Worm (Caenorhabditis elegans) whole organism, late embryonic: ENCODE results near the gene F17H10.1.

Experiments used
- C38D4.7 ChIP-seq: fragments of 200-800 bp; sonication (Bioruptor generic); optimal IDR thresholded peaks from 2 replicates; lab custom pipeline; 2018; ENCODE audit warnings: mild to moderate bottlenecking, missing genetic modification characterization, moderate library complexity, missing compliant biosample characterization
- F13H6.1 ChIP-seq: sonication (generic microtip); optimal IDR thresholded peaks from 2 replicates; lab custom pipeline; 2016; ENCODE audit warnings: missing genetic modification characterization, missing compliant biosample characterization
- K02D7.2 ChIP-seq: sonication (generic microtip); optimal IDR thresholded peaks from 2 replicates; lab custom pipeline; 2017; ENCODE audit warnings: mild to moderate bottlenecking, missing genetic modification characterization, missing compliant biosample characterization
- K09A11.1 ChIP-seq: sonication (generic microtip); optimal IDR thresholded peaks from 2 replicates; lab custom pipeline; 2017; ENCODE audit warnings: antibody characterized with exemption, mild to moderate bottlenecking, missing genetic modification characterization, missing compliant biosample characterization; ENCODE audit not compliant: insufficient read depth
- T23F11.4 ChIP-seq: fragments of 200-800 bp; sonication (Bioruptor generic); optimal IDR thresholded peaks from 2 replicates; lab custom pipeline; 2018; ENCODE audit warnings: mild to moderate bottlenecking, missing genetic modification characterization, missing compliant biosample characterization
- ahr-1 ChIP-seq: sonication (generic microtip); optimal IDR thresholded peaks from 2 replicates; lab custom pipeline; 2016; ENCODE audit warnings: missing genetic modification characterization, missing compliant biosample characterization
- ceh-14 ChIP-seq: sonication (generic microtip); optimal IDR thresholded peaks from 2 replicates; lab custom pipeline; 2016; ENCODE audit warnings: missing genotype, missing genetic modification characterization, missing compliant biosample characterization
- ceh-18 ChIP-seq: sonication (generic microtip); optimal IDR thresholded peaks from 2 replicates; lab custom pipeline; 2016; ENCODE audit warnings: missing genetic modification characterization, missing compliant biosample characterization
- ceh-19 ChIP-seq: fragments of 200-800 bp; sonication (Bioruptor generic); optimal IDR thresholded peaks from 2 replicates; lab custom pipeline; 2018; ENCODE audit warnings: mild to moderate bottlenecking, missing genetic modification characterization, missing compliant biosample characterization
- ceh-2 ChIP-seq: sonication (generic microtip); optimal IDR thresholded peaks from 2 replicates; lab custom pipeline; 2016; ENCODE audit warnings: missing genotype, missing genetic modification characterization, missing compliant biosample characterization
- ceh-24 ChIP-seq: sonication (generic microtip); optimal IDR thresholded peaks from 2 replicates; lab custom pipeline; 2016; ENCODE audit warnings: mild to moderate bottlenecking, missing genetic modification characterization, missing compliant biosample characterization
- ceh-30 ChIP-seq: fragments of 150-350 bp; optimal IDR thresholded peaks from 2 replicates; lab custom pipeline; 2014; ENCODE audit warnings: missing biosample characterization, missing genetic modification characterization
- ceh-31 ChIP-seq: sonication (generic microtip); optimal IDR thresholded peaks from 2 replicates; lab custom pipeline; 2016; ENCODE audit warnings: missing genetic modification characterization, missing compliant biosample characterization
- ceh-34 ChIP-seq: sonication (generic microtip); optimal IDR thresholded peaks from 2 replicates; lab custom pipeline; 2016; ENCODE audit warnings: mild to moderate bottlenecking, missing genetic modification characterization, missing compliant biosample characterization
- ceh-45 ChIP-seq: fragments of 200-800 bp; sonication (Bioruptor generic); IDR thresholded peaks from 2 replicates; pipeline ENCODE4 v1.3.6; 2022; ENCODE audit warnings: missing genetic modification reagents, missing genetic modification characterization, missing compliant biosample characterization
- ceh-48 ChIP-seq: sonication (generic microtip); optimal IDR thresholded peaks from 2 replicates; lab custom pipeline; 2016; ENCODE audit warnings: missing genetic modification characterization, inconsistent platforms, missing compliant biosample characterization
- ceh-9 ChIP-seq: sonication (generic microtip); optimal IDR thresholded peaks from 2 replicates; lab custom pipeline; 2016; ENCODE audit warnings: mild to moderate bottlenecking, missing genetic modification characterization, inconsistent platforms, missing compliant biosample characterization
- dve-1 ChIP-seq: sonication (generic microtip); optimal IDR thresholded peaks from 2 replicates; lab custom pipeline; 2017; ENCODE audit warnings: antibody characterized with exemption, mild to moderate bottlenecking, missing genetic modification characterization, missing compliant biosample characterization
- elt-4 ChIP-seq: sonication (generic microtip); optimal IDR thresholded peaks from 2 replicates; lab custom pipeline; 2016; ENCODE audit warnings: missing genetic modification characterization, missing compliant biosample characterization
- eyg-1 ChIP-seq: sonication (generic microtip); optimal IDR thresholded peaks from 2 replicates; lab custom pipeline; 2016; ENCODE audit warnings: missing genotype, missing genetic modification characterization, missing compliant biosample characterization
- fax-1 ChIP-seq: sonication (generic microtip); optimal IDR thresholded peaks from 2 replicates; lab custom pipeline; 2016; ENCODE audit warnings: missing genotype, missing genetic modification characterization, missing compliant biosample characterization
- fkh-10 ChIP-seq: fragments of 150-350 bp; optimal IDR thresholded peaks from 2 replicates; lab custom pipeline; 2014; ENCODE audit warnings: missing biosample characterization, missing genetic modification reagents, missing genetic modification characterization
- gmeb-2 ChIP-seq: sonication (generic microtip); optimal IDR thresholded peaks from 2 replicates; lab custom pipeline; 2016; ENCODE audit warnings: missing genetic modification characterization, inconsistent platforms, missing compliant biosample characterization
- hlh-13 ChIP-seq: fragments of 200-800 bp; sonication (Bioruptor generic); optimal IDR thresholded peaks from 2 replicates; lab custom pipeline; 2018; ENCODE audit warnings: mild to moderate bottlenecking, missing genetic modification characterization, missing compliant biosample characterization
- hlh-15 ChIP-seq: sonication (generic microtip); optimal IDR thresholded peaks from 2 replicates; lab custom pipeline; 2016; ENCODE audit warnings: missing genetic modification characterization, missing compliant biosample characterization
- hlh-30 ChIP-seq: sonication (generic microtip); optimal IDR thresholded peaks from 2 replicates; lab custom pipeline; 2017; ENCODE audit warnings: antibody characterized with exemption, missing genetic modification characterization, missing compliant biosample characterization; ENCODE audit not compliant: insufficient read depth
- hlh-6 ChIP-seq: sonication (generic microtip); optimal IDR thresholded peaks from 2 replicates; lab custom pipeline; 2016; ENCODE audit warnings: missing genotype, missing genetic modification characterization, missing compliant biosample characterization
- lim-6 ChIP-seq: sonication (generic microtip); optimal IDR thresholded peaks from 2 replicates; lab custom pipeline; 2016; ENCODE audit warnings: missing genetic modification characterization, missing compliant biosample characterization
- lin-11 ChIP-seq: fragments of 200-800 bp; sonication (Bioruptor generic); optimal IDR thresholded peaks from 2 replicates; lab custom pipeline; 2018; ENCODE audit warnings: mild to moderate bottlenecking, missing genetic modification characterization, missing compliant biosample characterization
- mec-3 ChIP-seq: sonication (generic microtip); optimal IDR thresholded peaks from 2 replicates; lab custom pipeline; 2016; ENCODE audit warnings: borderline replicate concordance, missing genetic modification characterization, missing compliant biosample characterization
- nfya-1 ChIP-seq: sonication (generic microtip); optimal IDR thresholded peaks from 2 replicates; lab custom pipeline; 2017; ENCODE audit warnings: missing genetic modification characterization, mild to moderate bottlenecking, missing compliant biosample characterization, antibody characterized with exemption, moderate library complexity
- nhr-11 ChIP-seq: fragments of 150-350 bp; optimal IDR thresholded peaks from 2 replicates; lab custom pipeline; 2014; ENCODE audit warnings: missing biosample characterization, missing genetic modification characterization
- npax-4 ChIP-seq: sonication (generic microtip); optimal IDR thresholded peaks from 2 replicates; lab custom pipeline; 2016; ENCODE audit warnings: missing genetic modification characterization, missing compliant biosample characterization
- odd-2 ChIP-seq: sonication (generic microtip); optimal IDR thresholded peaks from 2 replicates; lab custom pipeline; 2017; ENCODE audit warnings: antibody characterized with exemption, mild to moderate bottlenecking, missing genetic modification characterization, missing compliant biosample characterization
- pag-3 ChIP-seq: sonication (generic microtip); optimal IDR thresholded peaks from 2 replicates; lab custom pipeline; 2016; ENCODE audit warnings: missing compliant biosample characterization, missing genetic modification characterization, borderline replicate concordance
- pha-2 ChIP-seq: sonication (generic microtip); optimal IDR thresholded peaks from 2 replicates; lab custom pipeline; 2017; ENCODE audit warnings: mild to moderate bottlenecking, missing genetic modification characterization, missing compliant biosample characterization
- pha-4 ChIP-seq: fragments of 150-350 bp; optimal IDR thresholded peaks from 2 replicates; lab custom pipeline; 2018; ENCODE audit warnings: missing biosample characterization, missing genetic modification reagents, missing genetic modification characterization
- pqm-1 ChIP-seq: sonication (generic microtip); optimal IDR thresholded peaks from 2 replicates; lab custom pipeline; 2016; ENCODE audit warnings: missing genetic modification characterization, missing compliant biosample characterization
- pros-1 ChIP-seq: fragments of 150-350 bp; optimal IDR thresholded peaks from 2 replicates; lab custom pipeline; 2014; ENCODE audit warnings: missing biosample characterization, missing genetic modification reagents, missing genetic modification characterization
- ref-2 ChIP-seq: sonication (generic microtip); optimal IDR thresholded peaks from 2 replicates; lab custom pipeline; 2016; ENCODE audit warnings: missing genetic modification characterization, missing compliant biosample characterization
- rnt-1 ChIP-seq: sonication (generic microtip); optimal IDR thresholded peaks from 2 replicates; lab custom pipeline; 2016; ENCODE audit warnings: missing genetic modification characterization, missing compliant biosample characterization
- sdc-2 ChIP-seq: sonication (generic microtip); optimal IDR thresholded peaks from 2 replicates; lab custom pipeline; 2016; ENCODE audit warnings: missing genotype, missing genetic modification characterization, missing compliant biosample characterization
- sox-2 ChIP-seq: fragments of 200-800 bp; sonication (Bioruptor generic); IDR thresholded peaks from 2 replicates; pipeline ENCODE4 v1.3.6; 2022; ENCODE audit warnings: missing genetic modification reagents, missing genetic modification characterization, missing compliant biosample characterization
- sox-4 ChIP-seq: sonication (generic microtip); optimal IDR thresholded peaks from 2 replicates; lab custom pipeline; 2017; ENCODE audit warnings: mild to moderate bottlenecking, missing genetic modification characterization, inconsistent platforms, missing compliant biosample characterization
- syd-9 ChIP-seq: sonication (generic microtip); optimal IDR thresholded peaks from 2 replicates; lab custom pipeline; 2016; ENCODE audit warnings: mild to moderate bottlenecking, missing genetic modification characterization, moderate library complexity, missing compliant biosample characterization
- tbx-7 ChIP-seq: sonication (generic microtip); optimal IDR thresholded peaks from 2 replicates; lab custom pipeline; 2016; ENCODE audit warnings: missing genotype, missing genetic modification characterization, missing compliant biosample characterization
- ttx-3 ChIP-seq: sonication (generic microtip); optimal IDR thresholded peaks from 2 replicates; lab custom pipeline; 2016; ENCODE audit warnings: missing genetic modification reagents, missing genetic modification characterization, missing compliant biosample characterization
- unc-3 ChIP-seq, 2 experiments: fragments of 200-800 bp in 1 of 2; sonication (Bioruptor generic) in 1 of 2; sonication (generic microtip) in 1 of 2; conservative IDR thresholded peaks in 1 of 2; optimal IDR thresholded peaks in 1 of 2; 2 replicates each; pipeline versions ENCODE4 v1.3.6 to Lab custom; 2016 to 2022; ENCODE audit warnings: missing compliant biosample characterization in 2 of 2, missing genetic modification characterization in 2 of 2, missing genetic modification reagents in 1 of 2
- unc-42 ChIP-seq: sonication (generic microtip); optimal IDR thresholded peaks from 2 replicates; lab custom pipeline; 2016; ENCODE audit warnings: missing genotype, missing genetic modification characterization, missing compliant biosample characterization
- unc-55 ChIP-seq: sonication (generic microtip); optimal IDR thresholded peaks from 2 replicates; lab custom pipeline; 2017; ENCODE audit warnings: missing biosample characterization, missing genetic modification reagents, missing genetic modification characterization
- unc-86 ChIP-seq: sonication (generic microtip); optimal IDR thresholded peaks from 2 replicates; lab custom pipeline; 2016; ENCODE audit warnings: missing genetic modification characterization, missing compliant biosample characterization
- zip-5 ChIP-seq: sonication (generic microtip); optimal IDR thresholded peaks from 2 replicates; lab custom pipeline; 2016; ENCODE audit warnings: missing genetic modification characterization, missing compliant biosample characterization
- ztf-16 ChIP-seq: sonication (generic microtip); optimal IDR thresholded peaks from 2 replicates; lab custom pipeline; 2017; ENCODE audit warnings: missing genetic modification characterization, missing compliant biosample characterization

The F17H10.1 gene

DNA sequence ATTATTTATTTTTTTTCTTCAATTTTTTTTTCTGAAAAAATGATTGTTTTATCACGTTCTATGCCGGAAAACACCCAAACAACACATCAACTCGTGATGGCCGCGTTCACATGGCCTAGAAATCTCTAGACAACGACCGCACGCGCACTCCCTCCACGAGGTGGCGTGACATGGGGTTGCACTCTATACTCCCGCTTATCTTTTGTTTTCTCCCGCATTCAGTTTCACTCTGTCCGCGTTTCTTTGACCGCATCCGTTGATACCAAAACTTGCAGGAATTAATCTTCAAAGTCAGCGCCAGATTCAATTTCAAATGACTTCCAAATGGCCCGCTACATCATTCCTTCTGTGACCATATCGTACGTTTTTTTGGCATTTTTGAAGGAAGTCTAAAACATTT lies at the start of gene F17H10.1:
Gene F17H10.1 (plus strand): TSS at position 276 of the 400 bp plus-strand sequence.
- TF ChIP-seq hlh-15 (tag; lab: Kevin White, UChicago) (no peak), unc-55 (GFP tag; lab: Kevin White, UChicago) (peak; percentile 19), pros-1 (tag; lab: Kevin White, UChicago) (no peak), lim-6 (tag; lab: Kevin White, UChicago) (no peak), hlh-30 (tag; lab: Kevin White, UChicago) (peak; percentile 93), ceh-18 (peak; percentile 10), lin-11 (tag; lab: Kevin White, UChicago) (no peak), pqm-1 (peak; percentile 53), npax-4 (tag; lab: Kevin White, UChicago) (no peak), pag-3 (tag; lab: Kevin White, UChicago) (no peak), ref-2 (tag; lab: Kevin White, UChicago) (no peak), elt-4 (tag; lab: Kevin White, UChicago) (no peak), unc-86 (tag; lab: Kevin White, UChicago) (no peak), unc-42 (tag; lab: Kevin White, UChicago) (no peak), rnt-1 (tag; lab: Kevin White, UChicago) (peak; percentile 60), mec-3 (no peak), dve-1 (tag; lab: Kevin White, UChicago) (no peak), ceh-30 (tag; lab: Kevin White, UChicago) (no peak), C38D4.7 (GFP tag; lab: Kevin White, UChicago) (no peak), ceh-24 (tag; lab: Kevin White, UChicago) (no peak), sox-2 (GFP tag; lab: Robert Waterston, UW) (no peak), ceh-31 (tag; lab: Kevin White, UChicago) (peak; percentile 76), ceh-48 (no peak), K02D7.2 (tag; lab: Kevin White, UChicago) (no peak), nfya-1 (tag; lab: Kevin White, UChicago) (no peak), T23F11.4 (GFP tag; lab: Kevin White, UChicago) (no peak), odd-2 (tag; lab: Kevin White, UChicago) (no peak), sox-4 (tag; lab: Kevin White, UChicago) (no peak), pha-4 (tag; lab: Kevin White, UChicago) (no peak), ceh-2 (tag; lab: Kevin White, UChicago) (peak; percentile 57), fkh-10 (GFP tag; lab: Kevin White, UChicago) (no peak), ceh-14 (tag; lab: Kevin White, UChicago) (no peak), syd-9 (tag; lab: Kevin White, UChicago) (no peak), eyg-1 (no peak), hlh-13 (GFP tag; lab: Kevin White, UChicago) (no peak), zip-5 (tag; lab: Kevin White, UChicago) (no peak), ceh-45 (no peak), ceh-9 (tag; lab: Kevin White, UChicago) (no peak), unc-3 (GFP tag; conservative IDR thresholded peaks at IDR 0.05; lab: Robert Waterston, UW) (no peak), unc-3 (tag; optimal IDR thresholded peaks at IDR 0.05; lab: Kevin White, UChicago) (no peak), pha-2 (no peak), hlh-6 (tag; lab: Kevin White, UChicago) (no peak), nhr-11 (tag; lab: Kevin White, UChicago) (no peak), ttx-3 (tag; lab: Kevin White, UChicago) (no peak), ztf-16 (no peak), tbx-7 (peak; percentile 29), ceh-34 (tag; lab: Kevin White, UChicago) (no peak), sdc-2 (tag; lab: Kevin White, UChicago) (no peak), F13H6.1 (tag; lab: Kevin White, UChicago) (no peak), fax-1 (tag; lab: Kevin White, UChicago) (no peak), gmeb-2 (tag; lab: Kevin White, UChicago) (no peak), ahr-1 (tag; lab: Kevin White, UChicago) (no peak), ceh-19 (GFP tag; lab: Kevin White, UChicago) (no peak), K09A11.1 (tag; lab: Kevin White, UChicago) (no peak)
